Worm (Caenorhabditis elegans) whole organism, L1 larva: Measurements from ENCODE around the gene K03B4.9.

ENCODE experiments used
- C16A3.4 ChIP-seq: fragments of 150-350 bp; optimal IDR thresholded peaks from 2 replicates; lab custom pipeline; 2014; ENCODE audit warnings: missing biosample characterization, missing genetic modification characterization
- C34B4.2 ChIP-seq: sonication (generic microtip); optimal IDR thresholded peaks from 2 replicates; lab custom pipeline; 2017; ENCODE audit warnings: mild to moderate bottlenecking, missing genetic modification characterization, missing compliant biosample characterization
- Y116A8C.19 ChIP-seq: sonication (generic microtip); optimal IDR thresholded peaks from 2 replicates; lab custom pipeline; 2016; ENCODE audit warnings: missing compliant biosample characterization, missing genetic modification characterization, borderline replicate concordance
- aha-1 ChIP-seq: fragments of 150-350 bp; optimal IDR thresholded peaks from 2 replicates; lab custom pipeline; 2014; ENCODE audit warnings: missing biosample characterization, missing genetic modification characterization
- alr-1 ChIP-seq: fragments of 200-800 bp; sonication (Bioruptor generic); optimal IDR thresholded peaks from 2 replicates; lab custom pipeline; 2018; ENCODE audit warnings: borderline replicate concordance, mild to moderate bottlenecking, missing genetic modification characterization, missing compliant biosample characterization
- blmp-1 ChIP-seq: fragments of 150-350 bp; optimal IDR thresholded peaks from 2 replicates; lab custom pipeline; 2014; ENCODE audit warnings: missing biosample characterization, missing genetic modification characterization
- ceh-63 ChIP-seq: fragments of 200-800 bp; sonication (Bioruptor generic); optimal IDR thresholded peaks from 2 replicates; lab custom pipeline; 2018; ENCODE audit warnings: mild to moderate bottlenecking, missing genetic modification characterization, missing compliant biosample characterization
- ceh-8 ChIP-seq: fragments of 200-800 bp; sonication (Bioruptor generic); optimal IDR thresholded peaks from 2 replicates; lab custom pipeline; 2018; ENCODE audit warnings: mild to moderate bottlenecking, missing genetic modification characterization, moderate library complexity, missing compliant biosample characterization
- ceh-82 ChIP-seq, 3 experiments: fragments of 150-350 bp in 1 of 3; sonication (generic microtip) in 2 of 3; optimal IDR thresholded peaks; 2 replicates each; lab custom pipeline; 2014 to 2017; ENCODE audit warnings: missing biosample characterization in 3 of 3, missing genetic modification characterization in 3 of 3
- ceh-88 ChIP-seq: fragments of 200-800 bp; sonication (Bioruptor generic); IDR thresholded peaks from 2 replicates; pipeline ENCODE4 v1.3.6; 2022; ENCODE audit warnings: missing genetic modification characterization, missing compliant biosample characterization
- ceh-90 ChIP-seq: sonication (generic microtip); optimal IDR thresholded peaks from 2 replicates; lab custom pipeline; 2016; ENCODE audit warnings: missing genetic modification characterization, missing compliant biosample characterization
- dpl-1 ChIP-seq, 3 experiments: fragments of 150-350 bp in 2 of 3; sonication (generic microtip) in 1 of 3; optimal IDR thresholded peaks; 2 replicates each; lab custom pipeline; 2014 to 2017; ENCODE audit warnings: missing biosample characterization in 3 of 3, missing genetic modification characterization in 3 of 3, missing genetic modification reagents in 3 of 3
- dsc-1 ChIP-seq: sonication (generic microtip); optimal IDR thresholded peaks from 2 replicates; lab custom pipeline; 2016; ENCODE audit warnings: mild to moderate bottlenecking, missing genetic modification characterization, missing compliant biosample characterization
- fkh-4 ChIP-seq: sonication (generic microtip); optimal IDR thresholded peaks from 2 replicates; lab custom pipeline; 2016; ENCODE audit warnings: missing compliant biosample characterization, missing genetic modification characterization, borderline replicate concordance
- hlh-17 ChIP-seq: fragments of 200-800 bp; sonication (Bioruptor generic); optimal IDR thresholded peaks from 2 replicates; lab custom pipeline; 2018; ENCODE audit warnings: missing genetic modification characterization, mild to moderate bottlenecking, missing compliant biosample characterization, moderate library complexity, borderline replicate concordance
- hlh-4 ChIP-seq: sonication (generic microtip); optimal IDR thresholded peaks from 2 replicates; lab custom pipeline; 2016; ENCODE audit warnings: mild to moderate bottlenecking, missing genetic modification characterization, missing compliant biosample characterization
- jun-1 ChIP-seq: fragments of 150-350 bp; optimal IDR thresholded peaks from 2 replicates; lab custom pipeline; 2014; ENCODE audit warnings: missing biosample characterization, missing genetic modification reagents, missing genetic modification characterization
- lin-13 ChIP-seq: fragments of 150-350 bp; optimal IDR thresholded peaks from 2 replicates; lab custom pipeline; 2014; ENCODE audit warnings: missing biosample characterization, missing genetic modification reagents, missing genetic modification characterization
- lin-14 ChIP-seq: fragments of 200-800 bp; sonication (Bioruptor generic); optimal IDR thresholded peaks from 2 replicates; lab custom pipeline; 2018; ENCODE audit warnings: mild to moderate bottlenecking, missing genetic modification characterization, moderate library complexity, missing compliant biosample characterization
- lin-15B ChIP-seq: fragments of 150-350 bp; sonication (generic microtip); optimal IDR thresholded peaks from 3 replicates; lab custom pipeline; 2014; ENCODE audit warnings: missing biosample characterization, missing genetic modification characterization
- lin-35 ChIP-seq, 2 experiments: fragments of 150-350 bp; optimal IDR thresholded peaks; 2 replicates each; lab custom pipeline; 2014; ENCODE audit warnings: missing biosample characterization in 2 of 2, missing genetic modification characterization in 2 of 2, missing genetic modification reagents in 2 of 2
- lir-3 ChIP-seq: sonication (generic microtip); optimal IDR thresholded peaks from 2 replicates; lab custom pipeline; 2016; ENCODE audit warnings: mild to moderate bottlenecking, missing genetic modification characterization, moderate library complexity, missing compliant biosample characterization; ENCODE audit not compliant: poor library complexity
- lsy-2 ChIP-seq, 2 experiments: fragments of 150-350 bp; optimal IDR thresholded peaks; 2 replicates each; lab custom pipeline; 2014; ENCODE audit warnings: missing biosample characterization in 2 of 2, missing genetic modification characterization in 2 of 2
- mdl-1 ChIP-seq, 2 experiments: fragments of 150-350 bp; optimal IDR thresholded peaks; 2 replicates each; lab custom pipeline; 2014 to 2017; ENCODE audit warnings: missing biosample characterization in 2 of 2, missing genetic modification characterization in 2 of 2, inconsistent platforms in 1 of 2
- nhr-11 ChIP-seq: fragments of 150-350 bp; optimal IDR thresholded peaks from 2 replicates; lab custom pipeline; 2014; ENCODE audit warnings: missing biosample characterization, missing genetic modification characterization
- nhr-20 ChIP-seq: sonication (generic microtip); optimal IDR thresholded peaks from 2 replicates; lab custom pipeline; 2016; ENCODE audit warnings: mild to moderate bottlenecking, missing genetic modification characterization, missing compliant biosample characterization
- nhr-28 ChIP-seq: fragments of 150-350 bp; optimal IDR thresholded peaks from 2 replicates; lab custom pipeline; 2014; ENCODE audit warnings: missing biosample characterization, missing genetic modification characterization
- nhr-71 ChIP-seq: sonication (generic microtip); optimal IDR thresholded peaks from 2 replicates; lab custom pipeline; 2016; ENCODE audit warnings: mild to moderate bottlenecking, missing genetic modification characterization, moderate library complexity, missing compliant biosample characterization
- nhr-76 ChIP-seq: sonication (generic microtip); optimal IDR thresholded peaks from 2 replicates; lab custom pipeline; 2017; ENCODE audit warnings: missing biosample characterization, missing genetic modification characterization
- nhr-77 ChIP-seq: fragments of 150-350 bp; optimal IDR thresholded peaks from 2 replicates; lab custom pipeline; 2014; ENCODE audit warnings: missing biosample characterization, missing genetic modification characterization
- nhr-85 ChIP-seq: sonication (generic microtip); peaks from one replicate; lab custom pipeline; 2016; ENCODE audit warnings: missing genetic modification characterization, inconsistent platforms, missing compliant biosample characterization
- nhr-90 ChIP-seq: sonication (generic microtip); optimal IDR thresholded peaks from 2 replicates; lab custom pipeline; 2016; ENCODE audit warnings: mild to moderate bottlenecking, missing genetic modification characterization, missing compliant biosample characterization; ENCODE audit not compliant: poor library complexity
- skn-1 ChIP-seq: fragments of 150-350 bp; optimal IDR thresholded peaks from 2 replicates; lab custom pipeline; 2014; ENCODE audit warnings: missing biosample characterization, missing genetic modification characterization
- snpc-4 ChIP-seq: fragments of 150-350 bp; optimal IDR thresholded peaks from 2 replicates; lab custom pipeline; 2014; ENCODE audit warnings: missing biosample characterization, missing genetic modification characterization
- sptf-1 ChIP-seq: fragments of 150-350 bp; optimal IDR thresholded peaks from 2 replicates; lab custom pipeline; 2014; ENCODE audit warnings: missing biosample characterization, missing genetic modification characterization
- sup-37 ChIP-seq: fragments of 200-800 bp; sonication (Bioruptor generic); optimal IDR thresholded peaks from 2 replicates; lab custom pipeline; 2018; ENCODE audit warnings: mild to moderate bottlenecking, missing genetic modification characterization, missing compliant biosample characterization
- tbx-2 ChIP-seq: sonication (generic microtip); optimal IDR thresholded peaks from 2 replicates; lab custom pipeline; 2016; ENCODE audit warnings: missing genetic modification characterization, missing compliant biosample characterization
- unc-130 ChIP-seq: fragments of 150-350 bp; optimal IDR thresholded peaks from 2 replicates; lab custom pipeline; 2017; ENCODE audit warnings: missing biosample characterization, missing genetic modification characterization, inconsistent platforms
- vab-15 ChIP-seq: sonication (generic microtip); optimal IDR thresholded peaks from 2 replicates; lab custom pipeline; 2017; ENCODE audit warnings: missing genotype, mild to moderate bottlenecking, missing genetic modification characterization, missing compliant biosample characterization
- xbp-1 ChIP-seq: sonication (generic microtip); optimal IDR thresholded peaks from 2 replicates; lab custom pipeline; 2016; ENCODE audit warnings: missing genetic modification characterization, missing compliant biosample characterization
- zag-1 ChIP-seq: fragments of 150-350 bp; optimal IDR thresholded peaks from 2 replicates; lab custom pipeline; 2014; ENCODE audit warnings: missing biosample characterization, missing genetic modification characterization
- ztf-4 ChIP-seq: fragments of 150-350 bp; optimal IDR thresholded peaks from 2 replicates; lab custom pipeline; 2014; ENCODE audit warnings: missing biosample characterization, missing genetic modification characterization

K03B4.9 gene

DNA sequence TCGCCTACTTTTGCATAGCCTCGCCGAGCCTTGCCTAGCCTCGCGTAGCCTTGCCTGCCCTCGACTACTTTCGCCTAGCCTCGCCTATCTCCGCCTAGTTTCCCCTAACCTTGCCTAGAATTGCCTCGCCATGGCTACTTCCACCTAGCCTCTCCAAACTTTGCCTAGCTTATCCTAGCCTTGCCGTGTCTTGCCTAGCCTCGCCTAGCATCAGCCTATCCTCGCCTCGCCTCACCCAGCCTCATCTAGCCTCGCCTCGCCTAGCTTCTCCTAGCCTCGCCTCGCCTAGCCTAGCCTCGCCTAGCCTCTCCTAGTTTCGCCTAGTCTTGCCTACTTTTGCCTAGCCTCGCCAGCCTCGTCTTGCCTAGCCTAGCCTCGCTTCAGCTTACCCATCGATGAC is 5.3 kb downstream of the K03B4.9 start:
- TF ChIP-seq skn-1 (tag; lab: Kevin White, UChicago) (no peak), snpc-4 (tag; lab: Kevin White, UChicago) (no peak), ceh-82 (tag; optimal IDR thresholded peaks at IDR 0.05; lab: Kevin White, UChicago) (no peak), C16A3.4 (no peak), ceh-8 (GFP tag; lab: Kevin White, UChicago) (no peak), sup-37 (GFP tag; lab: Kevin White, UChicago) (no peak), nhr-71 (tag; lab: Kevin White, UChicago) (no peak), ceh-63 (GFP tag; lab: Kevin White, UChicago) (no peak), jun-1 (tag; lab: Kevin White, UChicago) (no peak), C34B4.2 (tag; lab: Kevin White, UChicago) (no peak), hlh-4 (tag; lab: Kevin White, UChicago) (no peak), nhr-11 (tag; lab: Kevin White, UChicago) (no peak), nhr-77 (tag; lab: Kevin White, UChicago) (no peak), nhr-28 (tag; lab: Kevin White, UChicago) (no peak), Y116A8C.19 (tag; lab: Kevin White, UChicago) (no peak), nhr-85 (tag; lab: Kevin White, UChicago) (no peak), alr-1 (tag; lab: Kevin White, UChicago) (no peak), lsy-2 (tag; optimal IDR thresholded peaks at IDR 0.05; lab: Kevin White, UChicago) (no peak)

DNA sequence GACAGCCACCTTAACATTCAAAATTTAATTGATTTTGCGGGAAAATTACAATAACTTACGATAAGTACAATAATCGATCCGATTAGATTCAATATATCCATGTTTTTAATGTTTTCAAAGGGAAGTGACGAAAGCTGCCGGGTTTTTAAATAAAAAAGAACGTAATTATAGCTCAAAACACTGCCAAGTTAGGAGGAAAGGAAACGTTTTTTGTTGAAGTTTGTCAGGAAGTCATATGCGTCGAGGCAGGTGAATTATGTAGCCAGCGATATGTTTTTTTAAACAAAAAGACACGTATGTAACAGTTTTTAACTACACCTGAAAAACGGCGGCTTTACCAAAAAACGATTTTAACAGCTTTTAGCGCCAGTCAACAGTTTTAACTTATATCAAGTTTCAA is 6.7 kb downstream of the K03B4.9 start, which contains the start of gene srx-73:
TSS of gene srx-73 (minus strand) at position 101 of the 400 bp plus-strand sequence.
- no peak for TF ChIP-seq nhr-85 (tag; lab: Kevin White, UChicago)
- no peak for TF ChIP-seq sptf-1 (tag; lab: Kevin White, UChicago)
- TF ChIP-seq ceh-82 (tag; optimal IDR thresholded peaks at IDR 0.05; lab: Kevin White, UChicago) = no peak
- TF ChIP-seq aha-1 (tag; lab: Kevin White, UChicago) = no peak
- no peak for TF ChIP-seq fkh-4
- no peak for TF ChIP-seq ceh-90
- no peak for TF ChIP-seq lin-35 (GFP tag; optimal IDR thresholded peaks at IDR 0.05; lab: Kevin White, UChicago)
- TF ChIP-seq nhr-20 (tag; lab: Kevin White, UChicago) = no peak
- no peak for TF ChIP-seq lin-14
- no peak for TF ChIP-seq nhr-90 (tag; lab: Kevin White, UChicago)
- TF ChIP-seq hlh-17 (GFP tag; lab: Kevin White, UChicago) = no peak
- no peak for TF ChIP-seq hlh-4 (tag; lab: Kevin White, UChicago)
- no peak for TF ChIP-seq dpl-1 (GFP tag; optimal IDR thresholded peaks at IDR 0.05; lab: Kevin White, UChicago)

DNA sequence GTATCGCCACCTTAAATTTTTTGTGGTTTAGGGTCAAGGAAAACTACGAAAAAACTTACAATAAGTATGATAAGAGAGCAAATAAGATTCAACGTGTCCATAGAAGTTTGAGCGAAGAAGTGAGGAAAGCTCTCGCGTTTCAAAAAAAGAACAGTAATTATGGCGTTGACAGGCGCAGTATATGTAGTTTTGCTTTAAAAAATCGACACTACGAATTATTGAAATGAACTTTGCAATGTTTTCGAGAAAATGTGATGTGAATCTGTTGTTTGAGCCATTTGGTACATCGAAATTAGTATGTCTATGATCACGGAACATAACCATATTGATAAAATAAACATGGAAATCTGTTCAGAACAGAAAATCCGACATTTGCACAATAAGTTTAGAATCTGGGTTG is 10.0 kb downstream of the K03B4.9 start, which contains the start of gene srx-74:
TSS of gene srx-74 (minus strand) at position 101 of the 400 bp plus-strand sequence.
- TF ChIP-seq ceh-88 (no peak), skn-1 (tag; lab: Kevin White, UChicago) (no peak), alr-1 (tag; lab: Kevin White, UChicago) (no peak), mdl-1 (tag; optimal IDR thresholded peaks at IDR 0.05; lab: Kevin White, UChicago) (no peak), vab-15 (tag; lab: Kevin White, UChicago) (no peak), nhr-28 (tag; lab: Kevin White, UChicago) (no peak), xbp-1 (tag; lab: Kevin White, UChicago) (no peak), dsc-1 (tag; lab: Kevin White, UChicago) (no peak)

DNA sequence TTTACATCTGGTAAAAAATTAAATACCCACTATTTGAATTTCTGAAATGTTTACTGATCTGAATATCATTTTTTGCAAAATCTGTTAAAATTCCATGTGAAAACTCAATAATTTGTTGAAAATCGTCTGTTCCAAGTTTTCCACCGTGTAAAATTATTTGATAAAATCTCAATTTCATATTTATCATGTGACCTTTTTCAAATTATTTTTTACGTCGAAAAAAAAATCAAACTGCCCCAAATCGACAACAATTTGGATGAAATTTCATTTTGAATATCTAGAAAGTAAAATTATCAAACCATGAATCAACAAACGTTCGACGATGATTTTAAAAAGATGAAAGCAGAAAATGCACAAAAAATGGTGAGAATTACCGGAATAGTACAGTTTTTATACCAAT is 17.2 kb downstream of the K03B4.9 start, which contains the start of gene F41F3.9:
TSS of gene F41F3.9 (plus strand) at position 301 of the 400 bp plus-strand sequence.
- TF ChIP-seq nhr-76 (tag; lab: Kevin White, UChicago) (no peak), unc-130 (no peak), tbx-2 (no peak), nhr-77 (tag; lab: Kevin White, UChicago) (no peak), zag-1 (no peak), lin-15B (tag; lab: Kevin White, UChicago) (no peak), fkh-4 (no peak), dsc-1 (tag; lab: Kevin White, UChicago) (no peak), lir-3 (tag; lab: Kevin White, UChicago) (no peak), lin-13 (GFP tag; lab: Kevin White, UChicago) (no peak), blmp-1 (tag; lab: Kevin White, UChicago) (no peak), ztf-4 (no peak)
